Worm (Caenorhabditis elegans) whole organism, L4 larva: ENCODE results near the gene F54D8.10.

ENCODE experiments used
- F44E2.7 ChIP-seq: fragments of 200-800 bp; sonication (Bioruptor generic); IDR thresholded peaks from 2 replicates; pipeline ENCODE4 v2.1.2; 2022; ENCODE audit warnings: missing genetic modification characterization, missing compliant biosample characterization
- T26A8.4 ChIP-seq: fragments of 200-800 bp; sonication (Bioruptor generic); IDR thresholded peaks from 2 replicates; pipeline ENCODE4 v1.3.6; 2022; ENCODE audit warnings: missing genetic modification characterization, missing compliant biosample characterization
- Y48G9A.11 ChIP-seq: fragments of 200-800 bp; sonication (Bioruptor generic); IDR thresholded peaks from 2 replicates; pipeline ENCODE4 v1.3.6; 2022; ENCODE audit warnings: missing genetic modification reagents, missing genetic modification characterization, missing compliant biosample characterization
- ZK337.2 ChIP-seq: fragments of 200-800 bp; sonication (Bioruptor generic); IDR thresholded peaks from 2 replicates; pipeline ENCODE4 v1.3.6; 2022; ENCODE audit warnings: missing genetic modification reagents, missing genetic modification characterization, missing compliant biosample characterization
- ZK546.5 ChIP-seq, 2 experiments: sonication (generic microtip); optimal IDR thresholded peaks; 2 replicates each; lab custom pipeline; 2017; ENCODE audit warnings: missing biosample characterization in 2 of 2, missing genetic modification characterization in 2 of 2
- aha-1 ChIP-seq: fragments of 150-350 bp; peaks from one replicate; lab custom pipeline; 2014; ENCODE audit warnings: missing biosample characterization, missing genetic modification characterization
- ama-1 ChIP-seq: fragments of 150-350 bp; optimal IDR thresholded peaks from 2 replicates; lab custom pipeline; 2014; ENCODE audit warnings: inconsistent platforms, mixed read lengths
- ceh-28 ChIP-seq: fragments of 150-350 bp; optimal IDR thresholded peaks from 2 replicates; lab custom pipeline; 2014; ENCODE audit warnings: missing biosample characterization, missing genetic modification reagents, missing genetic modification characterization
- ceh-32 ChIP-seq: sonication (generic microtip); optimal IDR thresholded peaks from 2 replicates; lab custom pipeline; 2016; ENCODE audit warnings: mild to moderate bottlenecking, missing genetic modification characterization, missing compliant biosample characterization; ENCODE audit not compliant: poor library complexity
- ceh-44 ChIP-seq: fragments of 200-800 bp; sonication (Bioruptor generic); IDR thresholded peaks from 2 replicates; pipeline ENCODE4 v1.3.6; 2022; ENCODE audit warnings: missing genetic modification reagents, missing genetic modification characterization, missing compliant biosample characterization
- ceh-62 ChIP-seq: sonication (generic microtip); optimal IDR thresholded peaks from 2 replicates; lab custom pipeline; 2017; ENCODE audit warnings: missing biosample characterization, missing genetic modification characterization
- ceh-82 ChIP-seq: sonication (generic microtip); optimal IDR thresholded peaks from 2 replicates; lab custom pipeline; 2017; ENCODE audit warnings: missing biosample characterization, missing genetic modification characterization
- ces-1 ChIP-seq: fragments of 150-350 bp; sonication (generic microtip); optimal IDR thresholded peaks from 4 replicates; lab custom pipeline; 2014; ENCODE audit warnings: missing biosample characterization, missing genetic modification reagents, missing genetic modification characterization
- ctbp-1 ChIP-seq: fragments of 200-800 bp; sonication (Bioruptor generic); IDR thresholded peaks from 2 replicates; pipeline ENCODE4 v1.3.6; 2022; ENCODE audit warnings: missing genetic modification reagents, missing genetic modification characterization, missing compliant biosample characterization
- daf-16 ChIP-seq, 3 experiments: sonication (generic microtip); optimal IDR thresholded peaks; 2 replicates each; lab custom pipeline; 2016 to 2017; ENCODE audit warnings: missing genetic modification characterization in 3 of 3, missing genetic modification reagents in 3 of 3, mild to moderate bottlenecking in 2 of 3, missing compliant biosample characterization in 2 of 3, missing biosample characterization in 1 of 3, moderate library complexity in 1 of 3
- daf-19 ChIP-seq: fragments of 200-800 bp; sonication (Bioruptor generic); conservative IDR thresholded peaks from 2 replicates; pipeline ENCODE4 v1.3.6; 2022; ENCODE audit warnings: missing genetic modification characterization, missing compliant biosample characterization
- duxl-1 ChIP-seq: sonication (generic microtip); optimal IDR thresholded peaks from 2 replicates; lab custom pipeline; 2016; ENCODE audit warnings: mild to moderate bottlenecking, missing genetic modification characterization, moderate library complexity, missing compliant biosample characterization; ENCODE audit not compliant: poor library complexity
- fkh-10 ChIP-seq: fragments of 150-350 bp; optimal IDR thresholded peaks from 2 replicates; lab custom pipeline; 2014; ENCODE audit warnings: missing biosample characterization, missing genetic modification reagents, missing genetic modification characterization
- gei-8 ChIP-seq: fragments of 200-800 bp; sonication (Bioruptor generic); optimal IDR thresholded peaks from 2 replicates; lab custom pipeline; 2018; ENCODE audit warnings: mild to moderate bottlenecking, missing genetic modification characterization, missing compliant biosample characterization
- hif-1 ChIP-seq, 2 experiments: sonication (generic microtip); optimal IDR thresholded peaks; 2 replicates each; lab custom pipeline; 2016 to 2017; ENCODE audit warnings: missing compliant biosample characterization in 2 of 2, missing genetic modification characterization in 2 of 2, missing genetic modification reagents in 2 of 2, missing genotype in 2 of 2, mild to moderate bottlenecking in 1 of 2
- hlh-11 ChIP-seq: fragments of 200-800 bp; sonication (Bioruptor generic); optimal IDR thresholded peaks from 2 replicates; lab custom pipeline; 2018; ENCODE audit warnings: mild to moderate bottlenecking, missing genetic modification characterization, missing compliant biosample characterization
- lin-29 ChIP-seq: fragments of 200-800 bp; sonication (Bioruptor generic); IDR thresholded peaks from 2 replicates; pipeline ENCODE4 v1.3.6; 2022; ENCODE audit warnings: missing genetic modification reagents, missing genetic modification characterization, missing compliant biosample characterization
- lin-39 ChIP-seq: fragments of 150-350 bp; optimal IDR thresholded peaks from 2 replicates; lab custom pipeline; 2014; ENCODE audit warnings: missing biosample characterization, missing genetic modification reagents, missing genetic modification characterization
- lsy-2 ChIP-seq, 2 experiments: fragments of 150-350 bp in 1 of 2; sonication (generic microtip) in 1 of 2; optimal IDR thresholded peaks; 2 replicates each; lab custom pipeline; 2014 to 2017; ENCODE audit warnings: missing biosample characterization in 2 of 2, missing genetic modification characterization in 2 of 2
- madf-5 ChIP-seq, 2 experiments: fragments of 200-800 bp; sonication (Bioruptor generic); IDR thresholded peaks; 2 replicates each; pipeline ENCODE4 v1.3.6; 2022; ENCODE audit warnings: missing compliant biosample characterization in 2 of 2, missing genetic modification characterization in 2 of 2
- mdl-1 ChIP-seq, 2 experiments: fragments of 150-350 bp in 1 of 2; sonication (generic microtip) in 1 of 2; optimal IDR thresholded peaks; 2 replicates each; lab custom pipeline; 2014 to 2017; ENCODE audit warnings: missing biosample characterization in 2 of 2, missing genetic modification characterization in 2 of 2
- mep-1 ChIP-seq: fragments of 150-350 bp; sonication (generic microtip); optimal IDR thresholded peaks from 3 replicates; lab custom pipeline; 2014; ENCODE audit warnings: missing biosample characterization, missing genetic modification characterization
- mes-2 ChIP-seq: sonication (generic microtip); optimal IDR thresholded peaks from 2 replicates; lab custom pipeline; 2016; ENCODE audit warnings: missing genotype, mild to moderate bottlenecking, missing genetic modification characterization, missing compliant biosample characterization; ENCODE audit not compliant: poor library complexity, severe bottlenecking
- mxl-2 ChIP-seq: fragments of 200-800 bp; sonication (Bioruptor generic); conservative IDR thresholded peaks from 2 replicates; pipeline ENCODE4 v1.3.6; 2022; ENCODE audit warnings: missing genetic modification reagents, missing genetic modification characterization, missing compliant biosample characterization
- nhr-10 ChIP-seq: fragments of 150-350 bp; optimal IDR thresholded peaks from 2 replicates; lab custom pipeline; 2014; ENCODE audit warnings: missing biosample characterization, missing genetic modification characterization
- nhr-11 ChIP-seq: fragments of 150-350 bp; optimal IDR thresholded peaks from 2 replicates; lab custom pipeline; 2014; ENCODE audit warnings: missing biosample characterization, missing genetic modification characterization
- nhr-41 ChIP-seq: fragments of 200-800 bp; sonication (Bioruptor generic); IDR thresholded peaks from 2 replicates; pipeline ENCODE4 v1.3.6; 2022; ENCODE audit warnings: missing genetic modification reagents, missing genetic modification characterization, missing compliant biosample characterization
- nhr-42 ChIP-seq: fragments of 200-800 bp; sonication (Bioruptor generic); IDR thresholded peaks from 2 replicates; pipeline ENCODE4 v1.3.6; 2022; ENCODE audit warnings: missing genetic modification characterization, missing compliant biosample characterization
- nhr-48 ChIP-seq: sonication (generic microtip); optimal IDR thresholded peaks from 2 replicates; lab custom pipeline; 2016; ENCODE audit warnings: mild to moderate bottlenecking, missing genetic modification characterization, missing compliant biosample characterization
- nhr-6 ChIP-seq: fragments of 150-350 bp; optimal IDR thresholded peaks from 2 replicates; lab custom pipeline; 2014; ENCODE audit warnings: missing biosample characterization, missing genetic modification characterization
- nhr-76 ChIP-seq: fragments of 150-350 bp; optimal IDR thresholded peaks from 2 replicates; lab custom pipeline; 2014; ENCODE audit warnings: missing biosample characterization, missing genetic modification characterization
- pha-4 ChIP-seq, 2 experiments: fragments of 150-350 bp in 1 of 2; fragments of 200-800 bp in 1 of 2; sonication (Bioruptor generic) in 1 of 2; IDR thresholded peaks in 1 of 2; optimal IDR thresholded peaks in 1 of 2; 2 replicates each; pipeline versions ENCODE4 v1.3.6 to Lab custom; 2014 to 2022; ENCODE audit warnings: missing genetic modification characterization in 2 of 2, missing genetic modification reagents in 2 of 2, missing biosample characterization in 1 of 2, missing compliant biosample characterization in 1 of 2
- php-3 ChIP-seq: fragments of 200-800 bp; sonication (Bioruptor generic); IDR thresholded peaks from 2 replicates; pipeline ENCODE4 v1.3.6; 2022; ENCODE audit warnings: missing genetic modification reagents, missing genetic modification characterization, missing compliant biosample characterization
- rbr-2 ChIP-seq: sonication (generic microtip); optimal IDR thresholded peaks from 2 replicates; lab custom pipeline; 2016; ENCODE audit warnings: missing genotype, missing genetic modification characterization, missing compliant biosample characterization
- snpc-1.2 ChIP-seq: fragments of 200-800 bp; sonication (Bioruptor generic); IDR thresholded peaks from 2 replicates; pipeline ENCODE4 v1.3.6; 2022; ENCODE audit warnings: missing genetic modification reagents, missing genetic modification characterization, missing compliant biosample characterization
- snpc-4 ChIP-seq: fragments of 150-350 bp; optimal IDR thresholded peaks from 2 replicates; lab custom pipeline; 2014; ENCODE audit warnings: missing biosample characterization, missing genetic modification characterization
- spr-1 ChIP-seq: sonication (generic microtip); optimal IDR thresholded peaks from 2 replicates; lab custom pipeline; 2016; ENCODE audit warnings: mild to moderate bottlenecking, missing genetic modification characterization, missing compliant biosample characterization
- tag-97 ChIP-seq: fragments of 200-800 bp; sonication (Bioruptor generic); IDR thresholded peaks from 2 replicates; pipeline ENCODE4 v1.3.6; 2022; ENCODE audit warnings: missing genetic modification characterization, missing compliant biosample characterization
- tra-1 ChIP-seq: fragments of 200-800 bp; sonication (Bioruptor generic); IDR thresholded peaks from 2 replicates; pipeline ENCODE4 v1.3.6; 2022; ENCODE audit warnings: missing genetic modification reagents, missing genetic modification characterization, missing compliant biosample characterization
- unc-62 ChIP-seq, 3 experiments: fragments of 150-350 bp in 1 of 3; sonication (generic microtip); optimal IDR thresholded peaks in 2 of 3; peaks in 1 of 3; 1 replicate in 1 of 3; 2 replicates in 2 of 3; lab custom pipeline; 2014 to 2017; ENCODE audit warnings: missing biosample characterization in 3 of 3, missing genetic modification characterization in 3 of 3, missing genetic modification reagents in 3 of 3, missing genotype in 1 of 3

The F54D8.10 gene

DNA sequence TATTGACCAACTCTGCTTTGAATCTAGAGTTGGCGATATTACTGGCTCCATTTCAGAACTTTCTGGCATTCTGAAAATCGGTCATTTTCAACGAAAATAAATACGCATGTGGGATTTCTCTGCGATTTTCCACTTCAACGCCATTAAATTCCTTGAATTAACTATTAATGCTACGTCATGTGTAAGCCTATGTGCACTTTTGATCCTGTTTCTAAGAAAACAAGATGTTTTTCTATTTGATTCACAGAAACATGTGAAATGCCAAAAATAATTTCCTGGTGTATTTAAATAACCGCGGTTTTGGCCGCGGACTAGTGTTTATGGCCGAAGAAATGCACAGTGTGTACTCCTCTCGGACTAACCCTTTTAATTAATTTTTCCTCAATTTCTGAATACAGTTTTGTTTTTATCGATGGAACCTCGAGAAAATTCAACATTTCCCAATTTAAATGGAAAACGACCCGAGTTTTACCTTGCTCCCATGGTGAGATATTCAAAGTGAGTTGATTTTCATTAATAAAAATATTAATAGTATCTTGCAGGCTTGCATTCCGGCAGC is 25.9 kb upstream of the F54D8.10 start, which contains the start of the genes C45G9.11 and C45G9.2 (continued):
- TF ChIP-seq nhr-76 (tag; lab: Kevin White, UChicago): no peak
- no peak for TF ChIP-seq nhr-41 (GFP tag; lab: Robert Waterston, UW)
- TF ChIP-seq ZK337.2: peak; percentile 89
- no peak for TF ChIP-seq ces-1 (GFP tag; lab: Kevin White, UChicago)
- no peak for TF ChIP-seq nhr-42 (GFP tag; lab: Robert Waterston, UW)
- no peak for TF ChIP-seq mxl-2 (GFP tag; lab: Robert Waterston, UW)
- TF ChIP-seq ceh-62 (tag; lab: Kevin White, UChicago): no peak
- no peak for TF ChIP-seq nhr-10 (tag; lab: Kevin White, UChicago)
- no peak for TF ChIP-seq T26A8.4 (GFP tag; lab: Robert Waterston, UW)
- no peak for TF ChIP-seq aha-1 (tag; lab: Kevin White, UChicago)
- TF ChIP-seq nhr-48 (tag; lab: Kevin White, UChicago): no peak
- peak; percentile 99 for TF ChIP-seq mes-2
- no peak for TF ChIP-seq daf-16 (GFP tag; optimal IDR thresholded peaks at IDR 0.05; lab: Kevin White, UChicago)
- no peak for TF ChIP-seq daf-16 (tag; optimal IDR thresholded peaks at IDR 0.05; lab: Kevin White, UChicago)
- TF ChIP-seq fkh-10 (GFP tag; lab: Kevin White, UChicago): no peak
- peak; percentile 49 for TF ChIP-seq rbr-2 (tag; lab: Kevin White, UChicago)
- TF ChIP-seq lin-39 (tag; lab: Kevin White, UChicago): no peak
- no peak for TF ChIP-seq tag-97
- peak in 1 of 2 experiments; percentile 84 for TF ChIP-seq hif-1 (tag; optimal IDR thresholded peaks at IDR 0.05; lab: Kevin White, UChicago)
- no peak for TF ChIP-seq lin-29 (GFP tag; lab: Robert Waterston, UW)
- TF ChIP-seq nhr-6 (tag; lab: Kevin White, UChicago): peak; percentile 46
- TF ChIP-seq gei-8 (GFP tag; lab: Kevin White, UChicago): no peak
- no peak for TF ChIP-seq ceh-82
- no peak for TF ChIP-seq hlh-11 (tag; lab: Kevin White, UChicago)
- TF ChIP-seq daf-19 (GFP tag; lab: Robert Waterston, UW): no peak
- TF ChIP-seq snpc-4 (tag; lab: Kevin White, UChicago): no peak
- TF ChIP-seq nhr-11 (tag; lab: Kevin White, UChicago): no peak
- no peak for TF ChIP-seq snpc-1.2 (GFP tag; lab: Robert Waterston, UW)
- TF ChIP-seq duxl-1: peak; percentile 35
- TF ChIP-seq ceh-44 (GFP tag; lab: Robert Waterston, UW): peak; percentile 70; the same call in 1 of the 2 replicates
- TF ChIP-seq ama-1: no peak
- TF ChIP-seq madf-5 (GFP tag; IDR thresholded peaks at IDR 0.05; lab: Robert Waterston, UW): no peak
- TF ChIP-seq ceh-32 (tag; lab: Kevin White, UChicago): no peak
- no peak for TF ChIP-seq ceh-28 (tag; lab: Kevin White, UChicago)
- no peak for TF ChIP-seq tra-1

DNA sequence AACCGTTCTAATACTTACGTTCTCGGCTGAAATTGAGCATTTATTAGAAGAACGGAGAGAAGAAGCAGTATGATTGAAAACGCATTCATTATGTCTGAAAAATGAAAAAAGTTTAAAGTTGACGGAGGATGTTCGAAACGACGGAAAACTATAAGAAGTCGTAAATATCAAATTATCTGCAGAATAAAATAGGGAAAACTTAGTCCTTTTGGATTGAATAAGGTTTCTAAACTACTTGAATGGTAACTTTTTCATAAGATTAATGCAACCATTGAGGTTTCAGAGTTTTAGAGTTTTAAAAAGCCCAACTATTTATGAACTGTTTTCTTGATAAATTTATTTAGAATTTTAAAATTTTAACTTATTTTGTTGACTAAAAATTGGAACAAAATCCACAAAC is 23.1 kb upstream of the F54D8.10 start, which contains the start of gene C45G9.12:
C45G9.12 (minus strand) TSS at position 101 of the 400 bp plus-strand sequence.
- no peak for TF ChIP-seq ctbp-1
- TF ChIP-seq ZK337.2: no peak

DNA sequence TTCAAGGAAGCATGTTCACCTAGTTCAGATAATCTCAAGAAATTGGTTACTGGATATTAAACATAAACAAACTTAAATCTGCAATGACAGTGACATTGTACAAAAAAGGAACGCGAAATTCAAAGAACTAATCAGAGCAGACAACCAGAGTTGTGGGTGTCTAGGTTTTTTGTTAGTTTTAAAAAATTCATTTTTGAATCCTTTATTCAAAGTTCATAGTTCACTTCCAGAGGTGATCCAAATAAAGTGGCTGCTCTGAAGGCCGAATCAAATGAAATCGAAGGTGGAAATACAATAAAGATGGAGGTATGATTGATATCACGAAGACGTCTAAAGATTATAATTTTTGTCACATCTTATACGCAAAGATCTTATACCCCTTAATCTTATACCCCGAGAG is 20.2 kb upstream of the F54D8.10 start, which contains the start of gene ttbk-6:
ttbk-6 (plus strand) TSS at position 301 of the 400 bp plus-strand sequence.
- TF ChIP-seq unc-62 (GFP tag; optimal IDR thresholded peaks at IDR 0.05 in 1 of 2; lab: Kevin White, UChicago) (no peak), unc-62 (tag; optimal IDR thresholded peaks at IDR 0.05; lab: Kevin White, UChicago) (no peak), Y48G9A.11 (GFP tag; lab: Robert Waterston, UW) (no peak), lsy-2 (tag; optimal IDR thresholded peaks at IDR 0.05; lab: Kevin White, UChicago) (no peak), hif-1 (tag; optimal IDR thresholded peaks at IDR 0.05; lab: Kevin White, UChicago) (no peak), F44E2.7 (GFP tag; lab: Robert Waterston, UW) (no peak), gei-8 (GFP tag; lab: Kevin White, UChicago) (no peak), rbr-2 (tag; lab: Kevin White, UChicago) (no peak), php-3 (GFP tag; lab: Robert Waterston, UW) (no peak), mdl-1 (tag; optimal IDR thresholded peaks at IDR 0.05; lab: Kevin White, UChicago) (no peak), pha-4 (GFP tag; IDR thresholded peaks at IDR 0.05; lab: Robert Waterston, UW) (no peak), pha-4 (tag; optimal IDR thresholded peaks at IDR 0.05; lab: Kevin White, UChicago) (no peak), spr-1 (tag; lab: Kevin White, UChicago) (no peak), mep-1 (tag; lab: Kevin White, UChicago) (no peak), ZK546.5 (tag; optimal IDR thresholded peaks at IDR 0.05; lab: Kevin White, UChicago) (no peak)
